Fruit fly (Drosophila melanogaster) whole organism, wandering third instar larva: Measurements from ENCODE around the gene CG32409.
A peak's percentile ranks its signal among the peaks of the same experiment; 100 is the strongest.

Source experiments
- CG32264 ChIP-seq: fragments of 200-800 bp; sonication (Bioruptor generic); optimal IDR thresholded peaks from 2 replicates; lab custom pipeline; 2016; ENCODE audit warnings: missing biosample characterization, missing genetic modification characterization
- CG9705 ChIP-seq: fragments of 200-800 bp; sonication (Bioruptor generic); optimal IDR thresholded peaks from 2 replicates; lab custom pipeline; 2018; ENCODE audit warnings: missing biosample characterization, mild to moderate bottlenecking, missing genetic modification characterization
- CrebA ChIP-seq: fragments of 200-800 bp; sonication (Bioruptor generic); optimal IDR thresholded peaks from 2 replicates; lab custom pipeline; 2016; ENCODE audit warnings: missing biosample characterization, mild to moderate bottlenecking, missing genetic modification characterization, borderline replicate concordance
- Dfd ChIP-seq: fragments of >200 bp; optimal IDR thresholded peaks from 2 replicates; lab custom pipeline; 2017; ENCODE audit warnings: missing biosample characterization, missing genetic modification characterization
- Dif ChIP-seq: fragments of 200-275, 200-300 bp; sonication (Bioruptor generic); optimal IDR thresholded peaks from 2 replicates; lab custom pipeline; 2018; ENCODE audit warnings: missing biosample characterization, missing genetic modification characterization; ENCODE audit not compliant: partially characterized antibody
- HLH106 ChIP-seq: fragments of 200-800 bp; optimal IDR thresholded peaks from 3 replicates; lab custom pipeline; 2019; ENCODE audit warnings: missing biosample characterization, mild to moderate bottlenecking, missing genetic modification characterization, moderate library complexity
- Hnf4 ChIP-seq: fragments of 200-800 bp; sonication (Bioruptor generic); optimal IDR thresholded peaks from 2 replicates; lab custom pipeline; 2016; ENCODE audit warnings: missing biosample characterization, mild to moderate bottlenecking, missing genetic modification characterization
- Hr78 ChIP-seq: fragments of >200 bp; optimal IDR thresholded peaks from 2 replicates; lab custom pipeline; 2017; ENCODE audit warnings: missing biosample characterization, missing genetic modification characterization
- Jra ChIP-seq: sonication (Bioruptor generic); optimal IDR thresholded peaks from 2 replicates; lab custom pipeline; 2016; ENCODE audit warnings: missing biosample characterization, missing genetic modification characterization
- Mio ChIP-seq: sonication (Bioruptor generic); optimal IDR thresholded peaks from 2 replicates; lab custom pipeline; 2016; ENCODE audit warnings: missing biosample characterization, missing genetic modification characterization
- Myc ChIP-seq: fragments of >200 bp; optimal IDR thresholded peaks from 2 replicates; lab custom pipeline; 2017
- N ChIP-seq: fragments of >200 bp; optimal IDR thresholded peaks from 2 replicates; lab custom pipeline; 2018; ENCODE audit warnings: missing biosample characterization, missing external identifiers, missing genetic modification characterization
- OdsH ChIP-seq: fragments of 200-800 bp; sonication (Bioruptor generic); optimal IDR thresholded peaks from 2 replicates; lab custom pipeline; 2016; ENCODE audit warnings: missing biosample characterization, mild to moderate bottlenecking, missing genetic modification characterization
- Sp1 ChIP-seq: fragments of 200-800 bp; sonication (Bioruptor generic); optimal IDR thresholded peaks from 3 replicates; lab custom pipeline; 2019; ENCODE audit warnings: missing biosample characterization, mild to moderate bottlenecking, missing genetic modification characterization, moderate library complexity
- br ChIP-seq: fragments of 200-800 bp; sonication (Bioruptor generic); optimal IDR thresholded peaks from 2 replicates; lab custom pipeline; 2016; ENCODE audit warnings: missing biosample characterization, missing genetic modification characterization
- dl ChIP-seq, 2 experiments: fragments of 175-275, 200-275 bp in 1 of 2; fragments of 200-275 bp in 1 of 2; sonication (Bioruptor generic); optimal IDR thresholded peaks; lab custom pipeline; 2018; ENCODE audit warnings: mild to moderate bottlenecking in 2 of 2, missing biosample characterization in 2 of 2, missing genetic modification characterization in 2 of 2, moderate library complexity in 2 of 2; ENCODE audit not compliant: partially characterized antibody in 2 of 2, insufficient read depth in 1 of 2
- dmrt93B ChIP-seq: fragments of 200-800 bp; sonication (Bioruptor generic); optimal IDR thresholded peaks from 2 replicates; lab custom pipeline; 2018; ENCODE audit warnings: missing biosample characterization, mild to moderate bottlenecking, missing genetic modification characterization
- ey ChIP-seq: fragments of 200-800 bp; sonication (Bioruptor generic); optimal IDR thresholded peaks from 2 replicates; lab custom pipeline; 2016; ENCODE audit warnings: missing biosample characterization, missing genetic modification characterization
- foxo ChIP-seq, 2 experiments: fragments of 200-800 bp; sonication (Bioruptor generic); optimal IDR thresholded peaks; 2 replicates in 1 of 2; 3 replicates in 1 of 2; lab custom pipeline; 2016 to 2017; ENCODE audit warnings: missing biosample characterization in 2 of 2, missing genetic modification characterization in 2 of 2
- fru ChIP-seq: fragments of 200-800 bp; sonication (Bioruptor generic); optimal IDR thresholded peaks from 3 replicates; lab custom pipeline; 2016; ENCODE audit warnings: missing biosample characterization, mild to moderate bottlenecking, missing genetic modification characterization
- h ChIP-seq: fragments of 200-800 bp; sonication (Bioruptor generic); optimal IDR thresholded peaks from 3 replicates; lab custom pipeline; 2016; ENCODE audit warnings: missing biosample characterization, mild to moderate bottlenecking, missing genetic modification characterization
- lola ChIP-seq: fragments of >200 bp; optimal IDR thresholded peaks from 2 replicates; lab custom pipeline; 2017; ENCODE audit warnings: missing biosample characterization, missing genetic modification characterization
- pan ChIP-seq: fragments of >200 bp; optimal IDR thresholded peaks from 2 replicates; lab custom pipeline; 2017
- psq ChIP-seq: fragments of 200-800 bp; sonication (Bioruptor generic); optimal IDR thresholded peaks from 3 replicates; lab custom pipeline; 2017; ENCODE audit warnings: missing biosample characterization, mild to moderate bottlenecking, missing genetic modification characterization, moderate library complexity
- rgr ChIP-seq: fragments of 200-800 bp; sonication (Bioruptor generic); optimal IDR thresholded peaks from 3 replicates; lab custom pipeline; 2016; ENCODE audit warnings: missing biosample characterization, mild to moderate bottlenecking, missing genetic modification characterization
- tai ChIP-seq: sonication (Bioruptor generic); optimal IDR thresholded peaks from 2 replicates; lab custom pipeline; 2016; ENCODE audit warnings: missing biosample characterization, missing genetic modification characterization
- woc ChIP-seq: sonication (Bioruptor generic); optimal IDR thresholded peaks from 2 replicates; lab custom pipeline; 2016; ENCODE audit warnings: missing biosample characterization, mild to moderate bottlenecking, missing genetic modification characterization

CG32409 gene

dm6 chr3L:5899305-5899704 lies at the start of gene CG32409:
Gene CG32409, plus strand, starts transcription at chr3L:5899528.
- peak; percentile 64 for TF ChIP-seq Myc (lab: Kevin White, UChicago)
- no peak for TF ChIP-seq N (GFP tag; lab: Kevin White, UChicago)
- no peak for TF ChIP-seq CrebA (GFP tag; lab: Kevin White, UChicago)
- TF ChIP-seq, all 38 proteins: peak for 1

- TF ChIP-seq OdsH (GFP tag; lab: Kevin White, UChicago) (peak; percentile 42), Dfd (GFP tag; lab: Kevin White, UChicago) (no peak), woc (GFP tag; lab: Kevin White, UChicago) (peak; percentile 47), HLH106 (tag; lab: Kevin White, UChicago) (peak; percentile 66), h (GFP tag; lab: Kevin White, UChicago) (peak; percentile 52), fru (GFP tag; lab: Kevin White, UChicago) (peak; percentile 62), Sp1 (GFP tag; lab: Kevin White, UChicago) (peak; percentile 68), br (GFP tag; lab: Kevin White, UChicago) (peak; percentile 7), rgr (GFP tag; lab: Kevin White, UChicago) (peak; percentile 36), foxo (GFP tag; optimal IDR thresholded peaks at IDR 0.05; lab: Kevin White, UChicago) (peak in 1 of 2 experiments; percentile 64), ey (GFP tag; lab: Kevin White, UChicago) (peak; percentile 56), Mio (GFP tag; lab: Kevin White, UChicago) (no peak), Jra (no peak), dmrt93B (GFP tag; lab: Kevin White, UChicago) (peak; percentile 43)
Measured at dm6 chr3L:5851636-5852035, 47.7 kb upstream of the CG32409 start.

- TF ChIP-seq lola (GFP tag; lab: Kevin White, UChicago) (no peak), foxo (GFP tag; optimal IDR thresholded peaks at IDR 0.05; lab: Kevin White, UChicago) (peak in 1 of 2 experiments; percentile 11)
Measured at dm6 chr3L:5855098-5855497, 44.2 kb upstream of the CG32409 start.

dm6 chr3L:5856081-5856826 lies 43.1 kb upstream of the CG32409 start:
- TF ChIP-seq Myc (lab: Kevin White, UChicago) (no peak), Dfd (GFP tag; lab: Kevin White, UChicago) (peak; percentile 45)

- TF ChIP-seq OdsH (GFP tag; lab: Kevin White, UChicago) (peak; percentile 14), fru (GFP tag; lab: Kevin White, UChicago) (peak; percentile 32), Sp1 (GFP tag; lab: Kevin White, UChicago) (peak; percentile 15), ey (GFP tag; lab: Kevin White, UChicago) (peak; percentile 15), rgr (GFP tag; lab: Kevin White, UChicago) (peak; percentile 18), HLH106 (tag; lab: Kevin White, UChicago) (peak; percentile 6), h (GFP tag; lab: Kevin White, UChicago) (peak; percentile 28), CG9705 (no peak), psq (no peak), dl (GFP tag; optimal IDR thresholded peaks at IDR 0.05; lab: Kevin White, UChicago; ENCODE audit: insufficient read depth in 1 of 2, partially characterized antibody in 2 of 2) (no peak), foxo (GFP tag; optimal IDR thresholded peaks at IDR 0.05; lab: Kevin White, UChicago) (peak in 1 of 2 experiments; percentile 35)
- TF ChIP-seq, all 38 proteins: peak for 8
Measured at dm6 chr3L:5856919-5857318, 42.4 kb upstream of the CG32409 start.

dm6 chr3L:5859029-5859428 lies 40.3 kb upstream of the CG32409 start:
- TF ChIP-seq Dif (GFP tag; lab: Kevin White, UChicago), result no peak
- no peak for TF ChIP-seq tai (GFP tag; lab: Kevin White, UChicago)
- no peak for TF ChIP-seq CG32264 (GFP tag; lab: Kevin White, UChicago)
- no peak for TF ChIP-seq Hr78 (GFP tag; lab: Kevin White, UChicago)
- TF ChIP-seq pan (lab: Kevin White, UChicago), result no peak
- no peak for TF ChIP-seq OdsH (GFP tag; lab: Kevin White, UChicago)
- TF ChIP-seq Myc (lab: Kevin White, UChicago), result no peak
- no peak for TF ChIP-seq Hnf4 (GFP tag; lab: Kevin White, UChicago)
- no peak for TF ChIP-seq HLH106 (tag; lab: Kevin White, UChicago)
- no peak for TF ChIP-seq Mio (GFP tag; lab: Kevin White, UChicago)
